Worm (Caenorhabditis elegans): Measurements from ENCODE around the gene F35H8.12.

DNA sequence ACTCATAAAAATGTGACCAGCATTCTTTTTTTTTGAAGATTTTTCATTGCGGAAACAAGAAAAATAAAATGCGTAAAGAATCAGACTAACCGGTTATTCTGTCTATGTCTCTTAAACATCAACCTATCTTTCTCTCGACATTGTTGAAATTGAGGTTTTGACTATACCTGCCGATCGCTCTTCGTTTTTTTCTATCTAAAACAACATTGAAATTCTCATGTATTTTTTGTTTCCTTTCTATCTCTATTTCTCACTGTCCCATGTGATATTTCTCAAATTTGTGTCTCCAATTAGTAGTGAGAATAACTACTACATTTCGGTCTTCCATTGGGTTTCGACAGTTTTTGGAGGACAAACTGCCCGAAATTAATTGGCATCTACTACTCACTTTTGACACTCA, 9.3 kb downstream of the F35H8.12 start:
- no peak for TF ChIP-seq ama-1 (optimal IDR thresholded peaks at IDR 0.05)
- no peak for TF ChIP-seq hmg-4 (GFP tag; optimal IDR thresholded peaks at IDR 0.05)
- TF ChIP-seq flt-1 (GFP tag; IDR thresholded peaks at IDR 0.05) = no peak
- TF ChIP-seq aly-1 (tag; optimal IDR thresholded peaks at IDR 0.05) = no peak
- TF ChIP-seq pes-1 (GFP tag; IDR thresholded peaks at IDR 0.05) = no peak
